Fruit fly (Drosophila melanogaster) whole organism, embryonic: ENCODE data around the gene GstZ1.

ENCODE experiments used
- Bgb ChIP-seq: fragments of 200-800 bp; sonication (Bioruptor generic); IDR thresholded peaks from 2 replicates; pipeline ENCODE4 v1.3.6; 2022; ENCODE audit warnings: missing biosample characterization, missing genetic modification characterization; ENCODE audit not compliant: partially characterized antibody
- BtbVII ChIP-seq: fragments of 200-800 bp; sonication (Bioruptor generic); optimal IDR thresholded peaks from 3 replicates; lab custom pipeline; 2017; ENCODE audit warnings: missing biosample characterization, mild to moderate bottlenecking, missing genetic modification characterization
- CG10267 ChIP-seq: fragments of 200-800 bp; sonication (Bioruptor generic); optimal IDR thresholded peaks from 2 replicates; lab custom pipeline; 2018; ENCODE audit warnings: missing biosample characterization, mild to moderate bottlenecking, missing genetic modification characterization, moderate library complexity
- CG10654 ChIP-seq: fragments of 200-800 bp; sonication (Bioruptor generic); optimal IDR thresholded peaks from 2 replicates; lab custom pipeline; 2016; ENCODE audit warnings: missing biosample characterization, missing genetic modification characterization
- CG11560 ChIP-seq: fragments of 200-800 bp; sonication (Bioruptor generic); IDR thresholded peaks from 3 replicates; pipeline ENCODE4 v1.3.6; 2022; ENCODE audit warnings: missing biosample characterization, missing genetic modification characterization
- CG12659 ChIP-seq: fragments of 200-800 bp; sonication (Bioruptor generic); optimal IDR thresholded peaks from 3 replicates; lab custom pipeline; 2017; ENCODE audit warnings: mild to moderate bottlenecking, missing biosample characterization, missing genetic modification reagents, missing genetic modification characterization
- CG13424 ChIP-seq: fragments of 200-800 bp; sonication (Bioruptor generic); optimal IDR thresholded peaks from 2 replicates; lab custom pipeline; 2019; ENCODE audit warnings: missing biosample characterization, mild to moderate bottlenecking, missing genetic modification characterization, moderate library complexity
- CG14014 ChIP-seq: fragments of 200-800 bp; sonication (Bioruptor generic); IDR thresholded peaks from 2 replicates; pipeline ENCODE4 v1.3.6; 2022; ENCODE audit warnings: missing biosample characterization, missing genetic modification characterization
- CG15479 ChIP-seq: fragments of 200-800 bp; sonication (Bioruptor generic); optimal IDR thresholded peaks from 3 replicates; lab custom pipeline; 2019; ENCODE audit warnings: missing biosample characterization, mild to moderate bottlenecking, missing genetic modification characterization, moderate library complexity
- CG17612 ChIP-seq: fragments of 200-800 bp; sonication (Bioruptor generic); IDR thresholded peaks from 2 replicates; pipeline ENCODE4 v1.3.6; 2022; ENCODE audit warnings: missing biosample characterization, missing genetic modification characterization
- CG17912 ChIP-seq: fragments of 200-800 bp; sonication (Bioruptor generic); optimal IDR thresholded peaks from 2 replicates; lab custom pipeline; 2018; ENCODE audit warnings: missing biosample characterization, mild to moderate bottlenecking, missing genetic modification characterization
- CG18011 ChIP-seq: fragments of 200-800 bp; sonication (Bioruptor generic); optimal IDR thresholded peaks from 2 replicates; lab custom pipeline; 2017; ENCODE audit warnings: missing biosample characterization, missing genetic modification characterization, mild to moderate bottlenecking, moderate library complexity, missing genotype
- CG31441 ChIP-seq: fragments of 200-800 bp; sonication (Bioruptor generic); IDR thresholded peaks from 2 replicates; pipeline ENCODE4 v1.3.6; 2022; ENCODE audit warnings: missing biosample characterization, missing genetic modification characterization
- CG3995 ChIP-seq: fragments of 200-800 bp; sonication (Bioruptor generic); optimal IDR thresholded peaks from 3 replicates; lab custom pipeline; 2016; ENCODE audit warnings: missing biosample characterization, missing genetic modification characterization
- CG6791 ChIP-seq: fragments of 200-800 bp; sonication (Bioruptor generic); IDR thresholded peaks from 3 replicates; pipeline ENCODE4 v1.3.6; 2022; ENCODE audit warnings: missing biosample characterization, missing genetic modification characterization; ENCODE audit not compliant: partially characterized antibody
- CG6813 ChIP-seq: fragments of 200-800 bp; sonication (Bioruptor generic); optimal IDR thresholded peaks from 2 replicates; lab custom pipeline; 2017; ENCODE audit warnings: missing biosample characterization, missing genetic modification characterization, mild to moderate bottlenecking, moderate library complexity, missing genetic modification reagents
- CG6854 ChIP-seq: fragments of 200-800 bp; sonication (Bioruptor generic); optimal IDR thresholded peaks from 3 replicates; lab custom pipeline; 2017; ENCODE audit warnings: missing biosample characterization, mild to moderate bottlenecking, missing genetic modification characterization
- CG7372 ChIP-seq: fragments of 200-800 bp; sonication (Bioruptor generic); IDR thresholded peaks from 2 replicates; pipeline ENCODE4 v1.3.6; 2022; ENCODE audit warnings: missing biosample characterization, missing genetic modification characterization
- CG7745 ChIP-seq: fragments of 200-800 bp; sonication (Bioruptor generic); optimal IDR thresholded peaks from 2 replicates; lab custom pipeline; 2018; ENCODE audit warnings: missing biosample characterization, mild to moderate bottlenecking, missing genetic modification characterization, moderate library complexity
- Chrac-16 ChIP-seq: fragments of 200-800 bp; sonication (Bioruptor generic); optimal IDR thresholded peaks from 3 replicates; lab custom pipeline; 2016; ENCODE audit warnings: missing biosample characterization, missing genetic modification characterization
- D19A ChIP-seq: fragments of 200-800 bp; optimal IDR thresholded peaks from 3 replicates; lab custom pipeline; 2019; ENCODE audit warnings: missing biosample characterization, mild to moderate bottlenecking, missing genetic modification characterization, moderate library complexity
- HmgZ ChIP-seq: fragments of 200-800 bp; sonication (Bioruptor generic); optimal IDR thresholded peaks from 2 replicates; lab custom pipeline; 2018; ENCODE audit warnings: missing biosample characterization, mild to moderate bottlenecking, missing genetic modification characterization
- Kr ChIP-seq: fragments of 200-800 bp; sonication (Bioruptor generic); optimal IDR thresholded peaks from 2 replicates; lab custom pipeline; 2017; ENCODE audit warnings: missing biosample characterization, mild to moderate bottlenecking, missing genetic modification characterization
- Myb ChIP-seq: fragments of 200-800 bp; sonication (Bioruptor generic); optimal IDR thresholded peaks from 2 replicates; lab custom pipeline; 2016; ENCODE audit warnings: missing biosample characterization, missing genetic modification characterization
- NC2β ChIP-seq: fragments of 200-800 bp; sonication (Bioruptor generic); optimal IDR thresholded peaks from 2 replicates; lab custom pipeline; 2016; ENCODE audit warnings: missing biosample characterization, missing genetic modification characterization
- Ravus ChIP-seq: fragments of 200-800 bp; sonication (Bioruptor generic); IDR thresholded peaks from 2 replicates; pipeline ENCODE4 v1.3.6; 2022; ENCODE audit warnings: missing biosample characterization, missing genetic modification characterization
- Side ChIP-seq: fragments of 200-800 bp; sonication (Bioruptor generic); optimal IDR thresholded peaks from 2 replicates; lab custom pipeline; 2016; ENCODE audit warnings: missing biosample characterization, missing genetic modification characterization
- Vsx1 ChIP-seq: fragments of 200-800 bp; sonication (Bioruptor generic); optimal IDR thresholded peaks from 2 replicates; lab custom pipeline; 2017; ENCODE audit warnings: missing biosample characterization, mild to moderate bottlenecking, missing genetic modification characterization, missing genetic modification reagents
- al ChIP-seq: fragments of 200-800 bp; sonication (Bioruptor generic); IDR thresholded peaks from 2 replicates; pipeline ENCODE4 v1.3.6; 2022; ENCODE audit warnings: missing biosample characterization, missing genetic modification characterization
- bab2 ChIP-seq: fragments of 200-800 bp; sonication (Bioruptor generic); optimal IDR thresholded peaks from 2 replicates; lab custom pipeline; 2016; ENCODE audit warnings: missing biosample characterization, missing genetic modification characterization
- crc ChIP-seq: fragments of 200-800 bp; sonication (Bioruptor generic); optimal IDR thresholded peaks from 2 replicates; lab custom pipeline; 2016; ENCODE audit warnings: missing biosample characterization, missing genetic modification characterization
- crp ChIP-seq, 2 experiments: fragments of 200-800 bp; sonication (Bioruptor generic); optimal IDR thresholded peaks; 2 replicates in 1 of 2; 3 replicates in 1 of 2; lab custom pipeline; 2017; ENCODE audit warnings: missing biosample characterization in 2 of 2, missing genetic modification characterization in 2 of 2, mild to moderate bottlenecking in 1 of 2, moderate library complexity in 1 of 2
- dmrt99B ChIP-seq: fragments of 200-800 bp; sonication (Bioruptor generic); optimal IDR thresholded peaks from 2 replicates; lab custom pipeline; 2018; ENCODE audit warnings: missing biosample characterization, mild to moderate bottlenecking, missing genetic modification characterization, moderate library complexity
- dpn ChIP-seq, 2 experiments: fragments of 200-800 bp; sonication (Bioruptor generic); optimal IDR thresholded peaks; 3 replicates each; lab custom pipeline; 2016; ENCODE audit warnings: missing biosample characterization in 2 of 2, missing genetic modification characterization in 2 of 2
- fru ChIP-seq: fragments of >200 bp; optimal IDR thresholded peaks from 2 replicates; lab custom pipeline; 2017
- gcm2 ChIP-seq: fragments of 200-800 bp; sonication (Bioruptor generic); optimal IDR thresholded peaks from 2 replicates; lab custom pipeline; 2016; ENCODE audit warnings: missing biosample characterization, missing genetic modification characterization
- h ChIP-seq: fragments of >200 bp; optimal IDR thresholded peaks from 2 replicates; lab custom pipeline; 2017
- hth ChIP-seq: fragments of >200 bp; optimal IDR thresholded peaks from 2 replicates; lab custom pipeline; 2017; ENCODE audit warnings: inconsistent platforms
- ind ChIP-seq: fragments of 200-800 bp; sonication (Bioruptor generic); optimal IDR thresholded peaks from 3 replicates; lab custom pipeline; 2016; ENCODE audit warnings: missing biosample characterization, missing genetic modification characterization
- kni ChIP-seq: fragments of 200-800 bp; sonication (Bioruptor generic); optimal IDR thresholded peaks from 3 replicates; lab custom pipeline; 2017; ENCODE audit warnings: mild to moderate bottlenecking, missing biosample characterization, missing genetic modification reagents, missing genetic modification characterization
- luna ChIP-seq: fragments of 200-800 bp; sonication (Bioruptor generic); optimal IDR thresholded peaks from 2 replicates; lab custom pipeline; 2016; ENCODE audit warnings: missing biosample characterization, missing genetic modification characterization
- nau ChIP-seq: fragments of 200-800 bp; sonication (Bioruptor generic); optimal IDR thresholded peaks from 3 replicates; lab custom pipeline; 2017; ENCODE audit warnings: missing biosample characterization, mild to moderate bottlenecking, missing genetic modification characterization, missing genetic modification reagents
- nmo ChIP-seq: fragments of 200-800 bp; sonication (Bioruptor generic); optimal IDR thresholded peaks from 2 replicates; lab custom pipeline; 2018; ENCODE audit warnings: missing biosample characterization, mild to moderate bottlenecking, missing genetic modification characterization, moderate library complexity
- onecut ChIP-seq: fragments of 200-800 bp; sonication (Bioruptor generic); IDR thresholded peaks from 2 replicates; pipeline ENCODE4 v1.3.6; 2022; ENCODE audit warnings: missing biosample characterization, missing genetic modification characterization
- p53 ChIP-seq: fragments of 200-800 bp; sonication (Bioruptor generic); optimal IDR thresholded peaks from 2 replicates; lab custom pipeline; 2016; ENCODE audit warnings: missing biosample characterization, missing genetic modification characterization
- pb ChIP-seq: fragments of 200-800 bp; sonication (Bioruptor generic); optimal IDR thresholded peaks from 3 replicates; lab custom pipeline; 2016; ENCODE audit warnings: missing biosample characterization, missing genetic modification characterization
- pzg ChIP-seq: fragments of 200-800 bp; sonication (Bioruptor generic); optimal IDR thresholded peaks from 3 replicates; lab custom pipeline; 2018; ENCODE audit warnings: missing biosample characterization, mild to moderate bottlenecking, missing genetic modification characterization, moderate library complexity
- sens-2 ChIP-seq: fragments of 200-800 bp; sonication (Bioruptor generic); IDR thresholded peaks from 2 replicates; pipeline ENCODE4 v1.3.6; 2022; ENCODE audit warnings: missing biosample characterization, missing genetic modification characterization
- sug ChIP-seq: fragments of 200-800 bp; optimal IDR thresholded peaks from 2 replicates; lab custom pipeline; 2019; ENCODE audit warnings: missing biosample characterization, mild to moderate bottlenecking, missing genetic modification characterization, moderate library complexity
- tio ChIP-seq: fragments of 200-800 bp; sonication (Bioruptor generic); optimal IDR thresholded peaks from 2 replicates; lab custom pipeline; 2017; ENCODE audit warnings: missing biosample characterization, missing genetic modification characterization, inconsistent platforms
- unc-4 ChIP-seq: fragments of 200-800 bp; sonication (Bioruptor generic); IDR thresholded peaks from 2 replicates; pipeline ENCODE4 v1.3.6; 2022; ENCODE audit warnings: missing biosample characterization, missing genetic modification characterization; ENCODE audit not compliant: partially characterized antibody

Gene GstZ1

dm6 chr3R:9411928-9412640 lies 44.3 kb downstream of the GstZ1 start, which contains the start of the genes Task7 and alpha-Man-IIa (continued):
- TF ChIP-seq gcm2: no peak
- 0 out of 2 replicates have a peak, but pooled peaks have one; percentile 31 for TF ChIP-seq Bgb (GFP tag; lab: Robert Waterston, UW)
- TF ChIP-seq dmrt99B (tag; lab: Kevin White, UChicago): no peak
- no peak for TF ChIP-seq fru (lab: Kevin White, UChicago)
- no peak for TF ChIP-seq kni (GFP tag; lab: Kevin White, UChicago)
- TF ChIP-seq CG14014 (GFP tag; lab: Robert Waterston, UW): no peak
- peak; percentile 12 for TF ChIP-seq CG12659 (GFP tag; lab: Kevin White, UChicago)
- TF ChIP-seq CG10654 (GFP tag; lab: Kevin White, UChicago): no peak
- TF ChIP-seq Side (GFP tag; lab: Kevin White, UChicago): no peak
- no peak for TF ChIP-seq Kr (GFP tag; lab: Kevin White, UChicago)
- peak; percentile 42 for TF ChIP-seq CG10267 (tag; lab: Kevin White, UChicago)
- TF ChIP-seq CG7372 (GFP tag; lab: Robert Waterston, UW): no peak
- peak; percentile 38 for TF ChIP-seq pzg (GFP tag; lab: Kevin White, UChicago)
- TF ChIP-seq CG7745 (tag; lab: Kevin White, UChicago): no peak
- no peak for TF ChIP-seq Vsx1 (GFP tag; lab: Kevin White, UChicago)
- no peak for TF ChIP-seq crc (GFP tag; lab: Kevin White, UChicago)
- TF ChIP-seq nau (GFP tag; lab: Kevin White, UChicago): no peak
- TF ChIP-seq CG17912 (GFP tag; lab: Kevin White, UChicago): no peak
- peak; percentile 49; the same call in 1 of the 2 replicates for TF ChIP-seq unc-4 (GFP tag; lab: Robert Waterston, UW)
- no peak for TF ChIP-seq CG17612 (GFP tag; lab: Robert Waterston, UW)
- no peak for TF ChIP-seq crp (GFP tag; optimal IDR thresholded peaks at IDR 0.05; lab: Kevin White, UChicago)
- peak; percentile 70 for TF ChIP-seq Myb (GFP tag; lab: Kevin White, UChicago)
- no peak for TF ChIP-seq CG6854 (GFP tag; lab: Kevin White, UChicago)
- TF ChIP-seq dpn (GFP tag; optimal IDR thresholded peaks at IDR 0.05; lab: Kevin White, UChicago): no peak
- no peak for TF ChIP-seq CG15479 (GFP tag; lab: Kevin White, UChicago)
- no peak for TF ChIP-seq NC2β (GFP tag; lab: Kevin White, UChicago)
- no peak for TF ChIP-seq Ravus (GFP tag; lab: Robert Waterston, UW)
- no peak for TF ChIP-seq BtbVII
- no peak for TF ChIP-seq sug (tag; lab: Kevin White, UChicago)
- TF ChIP-seq Chrac-16 (GFP tag; lab: Kevin White, UChicago): no peak
- no peak for TF ChIP-seq p53 (GFP tag; lab: Kevin White, UChicago)
- TF ChIP-seq CG18011: no peak
- TF ChIP-seq tio (GFP tag; lab: Kevin White, UChicago): no peak
- TF ChIP-seq nmo (GFP tag; lab: Kevin White, UChicago): peak; percentile 42
- TF ChIP-seq pb (GFP tag; lab: Kevin White, UChicago): no peak
- TF ChIP-seq D19A (tag; lab: Kevin White, UChicago): no peak
- TF ChIP-seq hth: no peak
- no peak for TF ChIP-seq CG6813 (GFP tag; lab: Kevin White, UChicago)
- no peak for TF ChIP-seq CG11560 (tag; lab: Robert Waterston, UW)
- TF ChIP-seq luna (GFP tag; lab: Kevin White, UChicago): no peak
- TF ChIP-seq al (GFP tag; lab: Robert Waterston, UW): no peak
- no peak for TF ChIP-seq ind (GFP tag; lab: Kevin White, UChicago)
- TF ChIP-seq CG3995 (GFP tag; lab: Kevin White, UChicago): peak; percentile 47
- no peak for TF ChIP-seq bab2
- TF ChIP-seq h: no peak
- no peak for TF ChIP-seq CG13424 (tag; lab: Kevin White, UChicago)
- TF ChIP-seq sens-2: no peak
- TF ChIP-seq HmgZ: no peak
- TF ChIP-seq CG6791 (GFP tag; lab: Robert Waterston, UW): no peak; the same call in 2 of the 3 replicates
- peak; percentile 94 for TF ChIP-seq onecut (GFP tag; lab: Robert Waterston, UW)
- no peak for TF ChIP-seq CG31441 (GFP tag; lab: Robert Waterston, UW)
